Worm (Caenorhabditis elegans) whole organism, L3 larva: ENCODE data around the gene Y43D4A.5.

Source experiments
- elt-2 ChIP-seq: sonication (generic microtip); optimal IDR thresholded peaks from 2 replicates; lab custom pipeline; 2016; ENCODE audit warnings: missing genetic modification reagents, mild to moderate bottlenecking, missing genetic modification characterization, missing compliant biosample characterization
- nfya-1 ChIP-seq: sonication (generic microtip); optimal IDR thresholded peaks from 2 replicates; lab custom pipeline; 2017; ENCODE audit warnings: missing genetic modification characterization, mild to moderate bottlenecking, missing compliant biosample characterization, antibody characterized with exemption, moderate library complexity; ENCODE audit not compliant: insufficient read depth
- nhr-11 ChIP-seq: fragments of 150-350 bp; optimal IDR thresholded peaks from 2 replicates; lab custom pipeline; 2014; ENCODE audit warnings: missing biosample characterization, missing genetic modification characterization
- nhr-12 ChIP-seq: fragments of 150-350 bp; optimal IDR thresholded peaks from 2 replicates; lab custom pipeline; 2014; ENCODE audit warnings: missing biosample characterization, missing genetic modification characterization
- nhr-23 ChIP-seq: fragments of 150-350 bp; optimal IDR thresholded peaks from 2 replicates; lab custom pipeline; 2014; ENCODE audit warnings: missing biosample characterization, missing genetic modification reagents, missing genetic modification characterization
- skn-1 ChIP-seq: fragments of 150-350 bp; optimal IDR thresholded peaks from 2 replicates; lab custom pipeline; 2014; ENCODE audit warnings: missing biosample characterization, missing genetic modification characterization
- snpc-4 ChIP-seq: fragments of 150-350 bp; optimal IDR thresholded peaks from 2 replicates; lab custom pipeline; 2014; ENCODE audit warnings: missing biosample characterization, missing genetic modification characterization
- unc-62 ChIP-seq: fragments of 150-350 bp; sonication (generic microtip); optimal IDR thresholded peaks from 4 replicates; lab custom pipeline; 2014; ENCODE audit warnings: missing biosample characterization, missing genetic modification reagents, missing genetic modification characterization
- ztf-4 ChIP-seq: fragments of 150-350 bp; optimal IDR thresholded peaks from 2 replicates; lab custom pipeline; 2014; ENCODE audit warnings: missing biosample characterization, missing genetic modification characterization

ce11 chrIV:16787024-16787423, 11.5 kb downstream of the Y43D4A.5 start, which contains the start of gene Y43D4A.6:
- TF ChIP-seq ztf-4 (tag; lab: Kevin White, UChicago) (no peak), nhr-12 (tag; lab: Kevin White, UChicago) (no peak), nfya-1 (tag; lab: Kevin White, UChicago) (no peak), nhr-11 (no peak), nhr-23 (no peak), unc-62 (no peak), skn-1 (tag; lab: Kevin White, UChicago) (no peak), snpc-4 (no peak), elt-2 (tag; lab: Kevin White, UChicago) (no peak)
